Worm (Caenorhabditis elegans): Measurements from ENCODE around the gene C14C10.1.

Gene C14C10.1

DNA sequence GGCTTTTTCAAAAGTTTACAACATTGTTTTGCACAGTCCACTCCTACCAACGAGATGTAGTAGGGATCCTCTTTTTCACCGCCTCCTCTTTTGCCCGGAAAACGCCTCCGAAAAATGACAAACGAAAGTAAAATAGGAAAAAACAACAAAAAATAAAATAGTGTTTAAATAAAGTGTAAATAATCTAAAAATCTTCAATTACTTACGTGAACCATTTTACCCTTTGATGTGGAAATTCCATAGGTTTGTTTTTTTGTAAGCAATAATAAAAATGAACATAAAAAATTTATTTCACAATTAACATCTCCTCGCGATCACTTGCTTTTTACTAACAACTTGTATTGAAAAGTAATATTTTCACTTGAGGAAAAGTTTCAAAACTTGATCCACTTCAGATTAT, at the start of gene C14C10.1:
Gene C14C10.1 (plus strand): TSS at position 301 of the 400 bp plus-strand sequence.
- TF ChIP-seq Y48G9A.11 (GFP tag; IDR thresholded peaks at IDR 0.05) (no peak), nhr-28 (tag; optimal IDR thresholded peaks at IDR 0.05) (no peak), attf-4 (tag; optimal IDR thresholded peaks at IDR 0.05) (no peak), ztf-7 (tag; optimal IDR thresholded peaks at IDR 0.05) (no peak), F37D6.2 (tag; optimal IDR thresholded peaks at IDR 0.05) (no peak), lin-13 (GFP tag; optimal IDR thresholded peaks at IDR 0.05) (no peak), vab-7 (GFP tag; IDR thresholded peaks at IDR 0.05) (no peak), dmd-8 (GFP tag; IDR thresholded peaks at IDR 0.05) (no peak), egl-27 (tag; optimal IDR thresholded peaks at IDR 0.05) (no peak)

DNA sequence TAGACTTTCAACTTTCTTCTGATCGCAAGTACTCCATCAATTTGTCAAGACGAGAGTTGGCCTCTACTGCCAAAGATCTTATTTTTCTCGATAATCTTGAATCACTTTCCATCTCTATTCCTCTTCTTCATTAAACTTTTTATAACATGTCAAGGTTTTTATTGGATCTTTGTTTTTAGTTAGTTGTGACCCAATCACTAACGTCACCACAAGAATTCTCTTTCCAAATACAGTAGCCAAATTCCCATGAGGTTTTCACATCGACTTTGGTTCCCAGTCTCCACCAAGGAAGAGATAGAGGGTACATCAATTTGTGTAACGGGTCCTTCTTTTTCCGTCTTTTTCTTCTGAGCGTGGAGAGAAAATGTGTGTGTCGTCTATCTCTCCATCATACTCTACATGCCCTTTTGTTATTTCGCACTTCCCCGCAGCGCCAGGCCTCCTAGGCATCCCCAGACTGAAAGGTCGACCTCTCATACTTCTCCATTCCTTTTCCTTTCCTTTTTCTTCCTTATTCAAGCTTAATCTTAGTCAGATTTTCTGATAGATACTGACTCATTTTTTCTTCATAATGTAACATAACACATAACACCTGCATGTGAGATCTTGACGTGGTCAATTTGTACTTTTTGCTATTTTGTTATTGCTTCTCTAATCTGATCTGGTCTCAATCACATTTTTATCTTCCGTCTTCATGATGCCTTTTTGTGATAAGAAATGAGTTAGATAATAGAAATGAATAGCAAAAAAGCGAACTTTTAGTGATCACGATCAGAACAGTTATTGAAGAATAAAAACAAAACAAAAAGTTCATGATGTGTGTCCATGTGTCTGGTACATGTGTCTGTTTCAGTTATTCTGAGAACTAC, 48.9 kb upstream of the C14C10.1 start:
- peak; percentile 26 to 50 for TF ChIP-seq lsy-2 (tag; optimal IDR thresholded peaks at IDR 0.05)
- TF ChIP-seq dmd-6 (GFP tag; IDR thresholded peaks at IDR 0.05): no peak
- no peak for TF ChIP-seq madf-5 (GFP tag; IDR thresholded peaks at IDR 0.05)
- TF ChIP-seq hmg-1.1 (GFP tag; IDR thresholded peaks at IDR 0.05): peak; percentile 59; the same call in 1 of the 2 replicates
- peak; percentile 23 for TF ChIP-seq nhr-6 (tag; optimal IDR thresholded peaks at IDR 0.05)
- TF ChIP-seq aha-1 (tag): peak; percentile 94
- no peak for TF ChIP-seq nhr-48 (tag; optimal IDR thresholded peaks at IDR 0.05)
- TF ChIP-seq saeg-2 (GFP tag; IDR thresholded peaks at IDR 0.05): no peak
- TF ChIP-seq ama-1 (optimal IDR thresholded peaks at IDR 0.05): no peak
- no peak for TF ChIP-seq aly-2 (tag; optimal IDR thresholded peaks at IDR 0.05)
- no peak for TF ChIP-seq arid-1 (GFP tag; conservative IDR thresholded peaks at IDR 0.05)
- TF ChIP-seq tra-1 (GFP tag; IDR thresholded peaks at IDR 0.05): no peak
- TF ChIP-seq spr-1 (tag; optimal IDR thresholded peaks at IDR 0.05): no peak
- no peak for TF ChIP-seq F49E8.2 (tag; optimal IDR thresholded peaks at IDR 0.05; ENCODE audit: borderline replicate concordance)
- TF ChIP-seq nhr-111 (GFP tag; optimal IDR thresholded peaks at IDR 0.05): no peak
- no peak for TF ChIP-seq ztf-11 (tag; optimal IDR thresholded peaks at IDR 0.05)
- no peak for TF ChIP-seq fos-1 (tag; optimal IDR thresholded peaks at IDR 0.05)
- TF ChIP-seq nhr-28 (tag; optimal IDR thresholded peaks at IDR 0.05): no peak
- TF ChIP-seq zip-11 (GFP tag; IDR thresholded peaks at IDR 0.05): no peak
- TF ChIP-seq hlh-11 (tag; optimal IDR thresholded peaks at IDR 0.05): peak; percentile 1
- no peak for TF ChIP-seq snpc-4 (tag; optimal IDR thresholded peaks at IDR 0.05)
- no peak for TF ChIP-seq jun-1 (tag; optimal IDR thresholded peaks at IDR 0.05)
- no peak for TF ChIP-seq nhr-10 (tag; optimal IDR thresholded peaks at IDR 0.05)
- TF ChIP-seq rbr-2 (tag; optimal IDR thresholded peaks at IDR 0.05): no peak
- TF ChIP-seq mdl-1 (tag; optimal IDR thresholded peaks at IDR 0.05): no peak
- no peak for TF ChIP-seq gei-8 (GFP tag; optimal IDR thresholded peaks at IDR 0.05)
- no peak for TF ChIP-seq lim-7 (GFP tag; IDR thresholded peaks at IDR 0.05)
- TF ChIP-seq pqm-1 (tag; optimal IDR thresholded peaks at IDR 0.05): no peak
- TF ChIP-seq attf-4 (tag; optimal IDR thresholded peaks at IDR 0.05): no peak
- TF ChIP-seq ceh-20 (GFP tag; IDR thresholded peaks at IDR 0.05): no peak
- no peak for TF ChIP-seq sdz-12 (GFP tag; optimal IDR thresholded peaks at IDR 0.05)
- TF ChIP-seq fkh-10 (GFP tag; optimal IDR thresholded peaks at IDR 0.05): no peak
- no peak for TF ChIP-seq hif-1 (tag; optimal IDR thresholded peaks at IDR 0.05)
- TF ChIP-seq lir-3 (tag; optimal IDR thresholded peaks at IDR 0.05): no peak
- no peak for TF ChIP-seq T26A8.4 (GFP tag; IDR thresholded peaks at IDR 0.05)
- no peak for TF ChIP-seq daf-16 (GFP tag; optimal IDR thresholded peaks at IDR 0.05)
- peak; percentile 22 for TF ChIP-seq daf-16 (tag; optimal IDR thresholded peaks at IDR 0.05)
- TF ChIP-seq T20F7.1 (GFP tag; optimal IDR thresholded peaks at IDR 0.05): no peak
- no peak for TF ChIP-seq pha-4 (GFP tag; IDR thresholded peaks at IDR 0.05)
- TF ChIP-seq pha-4 (tag; optimal IDR thresholded peaks at IDR 0.05): no peak
- no peak for TF ChIP-seq spr-3 (GFP tag; optimal IDR thresholded peaks at IDR 0.05)
- no peak for TF ChIP-seq R02D3.7 (tag; optimal IDR thresholded peaks at IDR 0.05)
- TF ChIP-seq lin-38 (GFP tag; IDR thresholded peaks at IDR 0.05): no peak

Data from whole organism, L4 larva.